Fruit fly (Drosophila melanogaster): ENCODE measurements around the gene PH4alphaNE1.

Gene PH4alphaNE1

DNA sequence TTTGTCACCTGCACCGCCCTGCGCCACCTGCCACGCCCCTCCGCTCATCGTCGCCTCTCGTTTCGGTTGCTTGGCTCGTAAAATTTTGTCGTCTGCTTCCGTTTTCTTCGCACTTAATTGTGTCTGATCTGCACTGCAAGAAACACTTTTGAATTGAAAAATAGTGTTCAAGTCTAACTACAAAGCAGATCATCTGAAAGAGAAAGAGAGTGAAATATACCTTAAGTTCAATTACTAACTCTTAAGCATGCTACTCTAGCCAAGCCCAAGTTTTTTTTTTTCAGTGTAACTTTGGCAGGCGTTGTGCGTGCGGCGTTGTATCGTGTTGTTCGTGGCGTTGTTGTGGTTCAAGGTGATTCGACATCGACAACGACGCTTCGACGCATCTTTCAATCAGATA, 40.1 kb upstream of the PH4alphaNE1 start (continued):
- peak; percentile 89 for TF ChIP-seq CG31224 (GFP tag; IDR thresholded peaks at IDR 0.05)
- peak; percentile 85 for TF ChIP-seq Rx (GFP tag; IDR thresholded peaks at IDR 0.05)
- TF ChIP-seq CG17912 (GFP tag; optimal IDR thresholded peaks at IDR 0.05): peak; percentile 81
- TF ChIP-seq CG30431 (GFP tag; optimal IDR thresholded peaks at IDR 0.05): peak; percentile 88
- peak; percentile 95 for TF ChIP-seq CG14441 (GFP tag; IDR thresholded peaks at IDR 0.05)
- no peak for TF ChIP-seq CG7963 (GFP tag; IDR thresholded peaks at IDR 0.05; ENCODE audit: partially characterized antibody)
- peak; percentile 41 for TF ChIP-seq CG33557 (GFP tag; optimal IDR thresholded peaks at IDR 0.05)
- TF ChIP-seq gcm2 (GFP tag; optimal IDR thresholded peaks at IDR 0.05): peak; percentile 84
- TF ChIP-seq Atf6 (GFP tag; IDR thresholded peaks at IDR 0.05): peak; percentile 90
- TF ChIP-seq zfh1 (GFP tag; IDR thresholded peaks at IDR 0.05): peak; percentile 93
- peak; percentile 91 for TF ChIP-seq H15 (GFP tag; IDR thresholded peaks at IDR 0.05)
- TF ChIP-seq Atf3 (GFP tag; optimal IDR thresholded peaks at IDR 0.05): peak; percentile 87
- peak; percentile 71 for TF ChIP-seq CG4707 (GFP tag; optimal IDR thresholded peaks at IDR 0.05)
- no peak for TF ChIP-seq Dip2 (GFP tag; IDR thresholded peaks at IDR 0.05)
- TF ChIP-seq Nf-YC (tag; optimal IDR thresholded peaks at IDR 0.05): peak; percentile 68
- TF ChIP-seq CG11247 (GFP tag; IDR thresholded peaks at IDR 0.05): peak; percentile 92
- TF ChIP-seq dati (GFP tag; IDR thresholded peaks at IDR 0.05): peak; percentile 88
- peak; percentile 88 for TF ChIP-seq CG12104 (GFP tag; optimal IDR thresholded peaks at IDR 0.05)
- TF ChIP-seq Antp (GFP tag; optimal IDR thresholded peaks at IDR 0.05): peak; percentile 97
- peak; percentile 93 for TF ChIP-seq Gug (GFP tag; IDR thresholded peaks at IDR 0.05)
- TF ChIP-seq Bteb2 (GFP tag; optimal IDR thresholded peaks at IDR 0.05): peak; percentile 88
- TF ChIP-seq Oli (tag; optimal IDR thresholded peaks at IDR 0.05): peak; percentile 91
- TF ChIP-seq CG16779 (GFP tag; IDR thresholded peaks at IDR 0.05): peak; percentile 88
- TF ChIP-seq Blimp-1 (GFP tag; optimal IDR thresholded peaks at IDR 0.05): peak; percentile 89
- peak; percentile 90 for TF ChIP-seq otp (GFP tag; IDR thresholded peaks at IDR 0.05)
- TF ChIP-seq CG3847 (GFP tag; IDR thresholded peaks at IDR 0.05): peak; percentile 94
- no peak for TF ChIP-seq br (optimal IDR thresholded peaks at IDR 0.05)
- TF ChIP-seq cwo (GFP tag; optimal IDR thresholded peaks at IDR 0.05): peak; percentile 88
- peak; percentile 79 for TF ChIP-seq ab (GFP tag; optimal IDR thresholded peaks at IDR 0.05)
- no peak for TF ChIP-seq prd (optimal IDR thresholded peaks at IDR 0.05)
- peak; percentile 95 for TF ChIP-seq prd (GFP tag; IDR thresholded peaks at IDR 0.05)
- 0 out of 2 replicates have a peak, but pooled peaks have one; percentile 17 for TF ChIP-seq crol (GFP tag; IDR thresholded peaks at IDR 0.05)
- peak; percentile 94 for TF ChIP-seq CG34422 (GFP tag; IDR thresholded peaks at IDR 0.05)
- TF ChIP-seq kni (GFP tag; optimal IDR thresholded peaks at IDR 0.05): peak; percentile 25
- TF ChIP-seq HmgD (GFP tag; optimal IDR thresholded peaks at IDR 0.05): peak; percentile 87
- no peak for TF ChIP-seq hkb (optimal IDR thresholded peaks at IDR 0.05)
- peak; percentile 94 for TF ChIP-seq hkb (GFP tag; IDR thresholded peaks at IDR 0.05)
- TF ChIP-seq TFAM (GFP tag; optimal IDR thresholded peaks at IDR 0.05): peak; percentile 60
- peak; percentile 88 for TF ChIP-seq ase (GFP tag; IDR thresholded peaks at IDR 0.05)
- TF ChIP-seq nom (GFP tag; optimal IDR thresholded peaks at IDR 0.05): no peak
- peak; percentile 80 for TF ChIP-seq kay (GFP tag; optimal IDR thresholded peaks at IDR 0.05)
- TF ChIP-seq yki (optimal IDR thresholded peaks at IDR 0.05): no peak
- TF ChIP-seq unpg (GFP tag; optimal IDR thresholded peaks at IDR 0.05): peak; percentile 93
- TF ChIP-seq zen2 (GFP tag; IDR thresholded peaks at IDR 0.05; ENCODE audit: partially characterized antibody): no peak
- peak; percentile 80 for TF ChIP-seq ewg (GFP tag; optimal IDR thresholded peaks at IDR 0.05)
- peak; percentile 84 for TF ChIP-seq CG1024 (GFP tag; IDR thresholded peaks at IDR 0.05)
- TF ChIP-seq Ets97D (GFP tag; optimal IDR thresholded peaks at IDR 0.05): peak; percentile 83
- TF ChIP-seq Dll (GFP tag; IDR thresholded peaks at IDR 0.05; ENCODE audit: partially characterized antibody): no peak
- TF ChIP-seq CG3163 (GFP tag; optimal IDR thresholded peaks at IDR 0.05): peak; percentile 67
- peak; percentile 87 for TF ChIP-seq Gsc (GFP tag; IDR thresholded peaks at IDR 0.05)
- TF ChIP-seq CG18599 (GFP tag; optimal IDR thresholded peaks at IDR 0.05): peak; percentile 97
- TF ChIP-seq grn (GFP tag; optimal IDR thresholded peaks at IDR 0.05): peak; percentile 21
- TF ChIP-seq Stat92E (GFP tag; optimal IDR thresholded peaks at IDR 0.05): peak in 1 of 3 experiments; percentile 57
